Fruit fly (Drosophila melanogaster) whole organism, wandering third instar larva: Measurements from ENCODE around the gene Teh2.

Experiments
- Dfd ChIP-seq: fragments of >200 bp; optimal IDR thresholded peaks from 2 replicates; lab custom pipeline; 2017; ENCODE audit warnings: missing biosample characterization, missing genetic modification characterization
- Rel ChIP-seq, 2 experiments: fragments of 200-800 bp; sonication (Bioruptor generic) in 1 of 2; optimal IDR thresholded peaks; 2 replicates in 1 of 2; 3 replicates in 1 of 2; lab custom pipeline; 2016 to 2019; ENCODE audit warnings: mild to moderate bottlenecking in 2 of 2, missing biosample characterization in 2 of 2, missing genetic modification characterization in 2 of 2, moderate library complexity in 1 of 2
- brk ChIP-seq: fragments of 200-800 bp; sonication (Bioruptor generic); optimal IDR thresholded peaks from 2 replicates; lab custom pipeline; 2016; ENCODE audit warnings: missing biosample characterization, mild to moderate bottlenecking, missing genetic modification characterization
- dsf ChIP-seq: sonication (Bioruptor generic); optimal IDR thresholded peaks from 2 replicates; lab custom pipeline; 2016; ENCODE audit warnings: missing biosample characterization, missing genetic modification characterization, borderline replicate concordance
- foxo ChIP-seq, 2 experiments: fragments of 200-800 bp; sonication (Bioruptor generic); optimal IDR thresholded peaks; 2 replicates in 1 of 2; 3 replicates in 1 of 2; lab custom pipeline; 2016 to 2017; ENCODE audit warnings: missing biosample characterization in 2 of 2, missing genetic modification characterization in 2 of 2
- lola ChIP-seq: fragments of >200 bp; optimal IDR thresholded peaks from 2 replicates; lab custom pipeline; 2017; ENCODE audit warnings: missing biosample characterization, missing genetic modification characterization
- sage ChIP-seq: fragments of 200-800 bp; sonication (Bioruptor generic); optimal IDR thresholded peaks from 2 replicates; lab custom pipeline; 2016; ENCODE audit warnings: missing biosample characterization, mild to moderate bottlenecking, missing genetic modification characterization

- no peak for TF ChIP-seq Dfd (GFP tag; lab: Kevin White, UChicago)
- peak; percentile 40 for TF ChIP-seq sage
- TF ChIP-seq dsf (GFP tag; lab: Kevin White, UChicago), result no peak
- no peak for TF ChIP-seq lola (GFP tag; lab: Kevin White, UChicago)
- peak; percentile 60 for TF ChIP-seq brk (GFP tag; lab: Kevin White, UChicago)
- no peak for TF ChIP-seq Rel (GFP tag; optimal IDR thresholded peaks at IDR 0.05; lab: Kevin White, UChicago)
- no peak for TF ChIP-seq Rel (tag; optimal IDR thresholded peaks at IDR 0.05; lab: Kevin White, UChicago)
- TF ChIP-seq foxo (GFP tag; optimal IDR thresholded peaks at IDR 0.05; lab: Kevin White, UChicago), result peak in 1 of 2 experiments; percentile 70
These were observed 29.5 kb downstream of the Teh2 start for dm6 chr3L:4158361-4158760.
